Worm (Caenorhabditis elegans): Measurements from ENCODE around the gene K11D12.13.

The K11D12.13 gene

ce11 chrV:5030212-5030611 is 3.0 kb upstream of the K11D12.13 start (continued):
- TF ChIP-seq hlh-11 (tag; optimal IDR thresholded peaks at IDR 0.05): peak; percentile 82
- no peak for TF ChIP-seq skn-1 (tag; optimal IDR thresholded peaks at IDR 0.05)
- 0 out of 2 replicates have a peak, but pooled peaks have one; percentile 23 for TF ChIP-seq tra-1 (GFP tag; IDR thresholded peaks at IDR 0.05)

- no peak for TF ChIP-seq dve-1 (tag; optimal IDR thresholded peaks at IDR 0.05; ENCODE audit: insufficient read depth)
- peak; percentile 7 for TF ChIP-seq aha-1 (tag)
These were observed 2.5 kb upstream of the K11D12.13 start, which contains the start of gene swt-7 for ce11 chrV:5030715-5031114. Gene swt-7, minus strand, starts transcription at chrV:5030815.

ce11 chrV:5031764-5032163 is 1.4 kb upstream of the K11D12.13 start:
- TF ChIP-seq nhr-28 (tag; optimal IDR thresholded peaks at IDR 0.05): peak; percentile 93
- TF ChIP-seq nhr-48 (tag; optimal IDR thresholded peaks at IDR 0.05): peak; percentile 24
- peak; percentile 12; the same call in 1 of the 2 replicates for TF ChIP-seq dmd-6 (GFP tag; IDR thresholded peaks at IDR 0.05)
- no peak for TF ChIP-seq vab-7 (GFP tag; IDR thresholded peaks at IDR 0.05)
- TF ChIP-seq daf-16 (GFP tag; optimal IDR thresholded peaks at IDR 0.05): no peak
- peak; percentile 3 for TF ChIP-seq daf-16 (tag; optimal IDR thresholded peaks at IDR 0.05)

- no peak for TF ChIP-seq duxl-1 (tag; optimal IDR thresholded peaks at IDR 0.05; ENCODE audit: poor library complexity)
- no peak for TF ChIP-seq ceh-32 (tag; optimal IDR thresholded peaks at IDR 0.05; ENCODE audit: poor library complexity)
- TF ChIP-seq pqm-1 (tag; optimal IDR thresholded peaks at IDR 0.05): no peak
- no peak for TF ChIP-seq nhr-41 (GFP tag; IDR thresholded peaks at IDR 0.05)
- TF ChIP-seq attf-4 (tag; optimal IDR thresholded peaks at IDR 0.05): no peak
- peak; percentile 65 for TF ChIP-seq hlh-11 (tag; optimal IDR thresholded peaks at IDR 0.05)
- TF ChIP-seq ZK546.5 (tag; optimal IDR thresholded peaks at IDR 0.05): no peak
- TF ChIP-seq Y48G9A.11 (GFP tag; IDR thresholded peaks at IDR 0.05): no peak
- peak; percentile 34 for TF ChIP-seq dve-1 (tag; optimal IDR thresholded peaks at IDR 0.05; ENCODE audit: insufficient read depth)
- no peak for TF ChIP-seq nhr-76 (tag; optimal IDR thresholded peaks at IDR 0.05)
- peak; percentile 17 for TF ChIP-seq T20F7.1 (GFP tag; optimal IDR thresholded peaks at IDR 0.05)
- no peak for TF ChIP-seq snpc-1.2 (GFP tag; IDR thresholded peaks at IDR 0.05)
- TF ChIP-seq hif-1 (tag; optimal IDR thresholded peaks at IDR 0.05): peak in 1 of 2 experiments; percentile 43
- peak; percentile 60 for TF ChIP-seq hlh-30 (tag; optimal IDR thresholded peaks at IDR 0.05; ENCODE audit: insufficient read depth)
- no peak for TF ChIP-seq F37D6.2 (tag; optimal IDR thresholded peaks at IDR 0.05)
- TF ChIP-seq daf-16 (GFP tag; optimal IDR thresholded peaks at IDR 0.05): no peak
- TF ChIP-seq daf-16 (tag; optimal IDR thresholded peaks at IDR 0.05): peak; percentile 84
- TF ChIP-seq unc-62 (GFP tag; optimal IDR thresholded peaks at IDR 0.05 in 1 of 2): peak in 1 of 2 experiments; percentile 89
- TF ChIP-seq unc-62 (tag; optimal IDR thresholded peaks at IDR 0.05): no peak
- TF ChIP-seq sdz-12 (GFP tag; optimal IDR thresholded peaks at IDR 0.05): no peak
- TF ChIP-seq vab-7 (GFP tag; IDR thresholded peaks at IDR 0.05): no peak
- no peak for TF ChIP-seq zag-1 (tag; optimal IDR thresholded peaks at IDR 0.05)
- TF ChIP-seq fos-1 (tag; optimal IDR thresholded peaks at IDR 0.05): no peak
- no peak for TF ChIP-seq zfp-3 (GFP tag; conservative IDR thresholded peaks at IDR 0.05)
- no peak for TF ChIP-seq R02D3.7 (tag; optimal IDR thresholded peaks at IDR 0.05)
- peak; percentile 2 for TF ChIP-seq mxl-3 (GFP tag; optimal IDR thresholded peaks at IDR 0.05)
- TF ChIP-seq D1046.2 (GFP tag; IDR thresholded peaks at IDR 0.05): no peak
- TF ChIP-seq dmd-6 (GFP tag; IDR thresholded peaks at IDR 0.05): peak; percentile 56
- TF ChIP-seq nhr-102 (tag; optimal IDR thresholded peaks at IDR 0.05): peak; percentile 42
- TF ChIP-seq zip-2 (tag; optimal IDR thresholded peaks at IDR 0.05): peak; percentile 26
- TF ChIP-seq ztf-11 (tag; optimal IDR thresholded peaks at IDR 0.05): no peak
- peak; percentile 39 for TF ChIP-seq aha-1 (tag)
- TF ChIP-seq nhr-237 (tag; optimal IDR thresholded peaks at IDR 0.05): no peak
- no peak for TF ChIP-seq ZK337.2 (GFP tag; IDR thresholded peaks at IDR 0.05)
- peak; percentile 45 for TF ChIP-seq nhr-11 (tag; optimal IDR thresholded peaks at IDR 0.05)
- no peak for TF ChIP-seq ceh-44 (GFP tag; IDR thresholded peaks at IDR 0.05)
- no peak for TF ChIP-seq fkh-10 (GFP tag; optimal IDR thresholded peaks at IDR 0.05)
- TF ChIP-seq nhr-77 (tag; optimal IDR thresholded peaks at IDR 0.05): no peak
- peak; percentile 21 for TF ChIP-seq nhr-28 (tag; optimal IDR thresholded peaks at IDR 0.05)
- TF ChIP-seq lin-39 (tag; optimal IDR thresholded peaks at IDR 0.05): no peak
- TF ChIP-seq lin-38 (GFP tag; IDR thresholded peaks at IDR 0.05): no peak
- no peak for TF ChIP-seq Y75B8A.6 (GFP tag; IDR thresholded peaks at IDR 0.05)
- TF ChIP-seq ceh-28 (tag; optimal IDR thresholded peaks at IDR 0.05): no peak
These were observed 1.0 kb upstream of the K11D12.13 start for ce11 chrV:5032176-5032575.
